Worm (Caenorhabditis elegans): ENCODE data around the gene hrpl-1.

hrpl-1 gene

DNA sequence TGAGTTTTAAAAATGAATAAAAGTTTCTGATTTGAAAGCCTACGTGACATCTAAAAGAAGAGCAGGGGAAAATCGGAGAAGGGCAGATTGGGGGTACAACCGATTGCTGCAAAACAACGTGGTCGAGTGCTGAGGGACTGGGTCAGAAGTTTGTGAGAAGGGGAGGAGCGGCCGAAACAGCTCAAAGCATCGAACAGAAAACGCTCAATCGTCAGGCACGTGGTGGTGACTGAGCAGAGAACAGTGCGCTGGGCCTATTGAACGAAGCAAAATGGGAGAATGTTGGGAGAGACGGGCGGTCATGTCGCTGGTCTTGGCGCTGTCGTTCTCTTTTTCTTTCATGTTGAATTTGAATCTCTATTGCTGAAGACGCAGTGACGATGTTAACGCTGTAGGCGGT, 7.4 kb upstream of the hrpl-1 start (continued):
- no peak for TF ChIP-seq R02D3.7 (tag; optimal IDR thresholded peaks at IDR 0.05)
- TF ChIP-seq zip-2 (tag; optimal IDR thresholded peaks at IDR 0.05): no peak
- peak; percentile 58; the same call in 1 of the 2 replicates for TF ChIP-seq lim-7 (GFP tag; IDR thresholded peaks at IDR 0.05)
- TF ChIP-seq lin-39 (tag; optimal IDR thresholded peaks at IDR 0.05): no peak
- no peak for TF ChIP-seq arid-1 (GFP tag; conservative IDR thresholded peaks at IDR 0.05)
- TF ChIP-seq hlh-30 (tag; optimal IDR thresholded peaks at IDR 0.05; ENCODE audit: insufficient read depth): peak; percentile 92
- no peak for TF ChIP-seq lin-1 (GFP tag; IDR thresholded peaks at IDR 0.05)
- TF ChIP-seq ztf-7 (tag; optimal IDR thresholded peaks at IDR 0.05): no peak
- TF ChIP-seq zfp-2 (tag; optimal IDR thresholded peaks at IDR 0.05): no peak
- TF ChIP-seq ZK337.2 (GFP tag; IDR thresholded peaks at IDR 0.05): no peak
- peak; percentile 74 for TF ChIP-seq egl-43 (GFP tag; IDR thresholded peaks at IDR 0.05)
- no peak for TF ChIP-seq daf-12 (tag; optimal IDR thresholded peaks at IDR 0.05)
- no peak for TF ChIP-seq ztf-11 (tag; optimal IDR thresholded peaks at IDR 0.05)
- no peak for TF ChIP-seq madf-9 (GFP tag; conservative IDR thresholded peaks at IDR 0.05)
- peak; percentile 43 for TF ChIP-seq rbr-2 (tag; optimal IDR thresholded peaks at IDR 0.05)
- no peak for TF ChIP-seq egl-27 (tag; optimal IDR thresholded peaks at IDR 0.05)
- no peak for TF ChIP-seq mdt-29 (GFP tag; IDR thresholded peaks at IDR 0.05)
- TF ChIP-seq pha-4 (GFP tag; IDR thresholded peaks at IDR 0.05): no peak
- no peak for TF ChIP-seq pha-4 (tag; optimal IDR thresholded peaks at IDR 0.05)
- no peak for TF ChIP-seq ceh-44 (GFP tag; IDR thresholded peaks at IDR 0.05)
- TF ChIP-seq dmd-6 (GFP tag; IDR thresholded peaks at IDR 0.05): peak; percentile 71
- TF ChIP-seq F37D6.2 (tag; optimal IDR thresholded peaks at IDR 0.05): no peak
- no peak for TF ChIP-seq ceh-32 (tag; optimal IDR thresholded peaks at IDR 0.05; ENCODE audit: poor library complexity)
- TF ChIP-seq cey-2 (tag; optimal IDR thresholded peaks at IDR 0.05; ENCODE audit: borderline replicate concordance, insufficient read depth): no peak
- no peak for TF ChIP-seq unc-39 (tag; optimal IDR thresholded peaks at IDR 0.05)
- no peak for TF ChIP-seq Y5F2A.4 (GFP tag; optimal IDR thresholded peaks at IDR 0.05)
- TF ChIP-seq saeg-2 (GFP tag; IDR thresholded peaks at IDR 0.05): no peak
- peak; percentile 73 for TF ChIP-seq nhr-10 (tag; optimal IDR thresholded peaks at IDR 0.05)
- TF ChIP-seq ctbp-1 (GFP tag; IDR thresholded peaks at IDR 0.05): no peak; the same call in 1 of the 2 replicates
- TF ChIP-seq nhr-102 (tag; optimal IDR thresholded peaks at IDR 0.05): peak; percentile 69
- TF ChIP-seq hif-1 (tag; optimal IDR thresholded peaks at IDR 0.05): peak; percentile 41 to 98
- TF ChIP-seq unc-62 (GFP tag; optimal IDR thresholded peaks at IDR 0.05 in 1 of 2): peak in 1 of 2 experiments; percentile 56
- no peak for TF ChIP-seq unc-62 (tag; optimal IDR thresholded peaks at IDR 0.05)
- no peak for TF ChIP-seq ceh-82 (tag; optimal IDR thresholded peaks at IDR 0.05)
- peak; percentile 43 for TF ChIP-seq duxl-1 (tag; optimal IDR thresholded peaks at IDR 0.05; ENCODE audit: poor library complexity)
- 0 out of 2 replicates have a peak, but pooled peaks have one; percentile 46 for TF ChIP-seq T26A8.4 (GFP tag; IDR thresholded peaks at IDR 0.05)
- peak; percentile 66 for TF ChIP-seq hmg-1.1 (GFP tag; IDR thresholded peaks at IDR 0.05)
- TF ChIP-seq ZK546.5 (tag; optimal IDR thresholded peaks at IDR 0.05): no peak
- no peak for TF ChIP-seq mxl-2 (GFP tag; conservative IDR thresholded peaks at IDR 0.05)
- TF ChIP-seq fos-1 (tag; optimal IDR thresholded peaks at IDR 0.05): no peak
- TF ChIP-seq jun-1 (tag; optimal IDR thresholded peaks at IDR 0.05): no peak
- no peak for TF ChIP-seq F26F4.8 (GFP tag; conservative IDR thresholded peaks at IDR 0.05)
- no peak for TF ChIP-seq sdz-12 (GFP tag; optimal IDR thresholded peaks at IDR 0.05)
- no peak for TF ChIP-seq zag-1 (tag; optimal IDR thresholded peaks at IDR 0.05)
- TF ChIP-seq ceh-28 (tag; optimal IDR thresholded peaks at IDR 0.05): no peak
- peak; percentile 51 for TF ChIP-seq spr-3 (GFP tag; optimal IDR thresholded peaks at IDR 0.05)
- no peak for TF ChIP-seq nhr-76 (tag; optimal IDR thresholded peaks at IDR 0.05)
- TF ChIP-seq daf-16 (GFP tag; optimal IDR thresholded peaks at IDR 0.05): peak in 1 of 2 experiments; percentile 17
- TF ChIP-seq daf-16 (tag; optimal IDR thresholded peaks at IDR 0.05): peak; percentile 26
- no peak for TF ChIP-seq daf-19 (GFP tag; conservative IDR thresholded peaks at IDR 0.05)
- TF ChIP-seq fkh-10 (GFP tag; optimal IDR thresholded peaks at IDR 0.05): no peak
- no peak for TF ChIP-seq lin-29 (GFP tag; IDR thresholded peaks at IDR 0.05)
